Fruit fly (Drosophila melanogaster) whole organism, embryonic: ENCODE measurements around the gene Cdc23.
A peak's percentile ranks its signal among the peaks of the same experiment; 100 is the strongest.

Experiments used
- BtbVII ChIP-seq: fragments of 200-800 bp; sonication (Bioruptor generic); optimal IDR thresholded peaks from 3 replicates; lab custom pipeline; 2017; ENCODE audit warnings: missing biosample characterization, mild to moderate bottlenecking, missing genetic modification characterization
- CG11398 ChIP-seq: fragments of 200-800 bp; sonication (Bioruptor generic); optimal IDR thresholded peaks from 2 replicates; lab custom pipeline; 2016; ENCODE audit warnings: missing biosample characterization, missing genetic modification characterization
- CG11504 ChIP-seq: fragments of 200-800 bp; sonication (Bioruptor generic); optimal IDR thresholded peaks from 3 replicates; lab custom pipeline; 2019; ENCODE audit warnings: missing biosample characterization, mild to moderate bottlenecking, missing genetic modification characterization, moderate library complexity
- CG11696 ChIP-seq: fragments of 200-800 bp; sonication (Bioruptor generic); IDR thresholded peaks from 2 replicates; pipeline ENCODE4 v1.3.6; 2022; ENCODE audit warnings: missing biosample characterization, missing genetic modification characterization
- CG11723 ChIP-seq: fragments of 200-800 bp; sonication (Bioruptor generic); optimal IDR thresholded peaks from 2 replicates; lab custom pipeline; 2017; ENCODE audit warnings: missing biosample characterization, mild to moderate bottlenecking, missing genetic modification characterization
- CG14441 ChIP-seq: fragments of 200-800 bp; sonication (Bioruptor generic); IDR thresholded peaks from 2 replicates; pipeline ENCODE4 v1.3.6; 2022; ENCODE audit warnings: missing biosample characterization, missing genetic modification characterization
- CG15269 ChIP-seq: fragments of 200-800 bp; sonication (Bioruptor generic); optimal IDR thresholded peaks from 2 replicates; lab custom pipeline; 2018; ENCODE audit warnings: missing biosample characterization, mild to moderate bottlenecking, missing genetic modification characterization, moderate library complexity
- CG3281 ChIP-seq: fragments of 200-800 bp; sonication (Bioruptor generic); optimal IDR thresholded peaks from 3 replicates; lab custom pipeline; 2017; ENCODE audit warnings: missing biosample characterization, mild to moderate bottlenecking, missing genetic modification characterization
- CG3407 ChIP-seq: fragments of 200-800 bp; sonication (Bioruptor generic); optimal IDR thresholded peaks from 2 replicates; lab custom pipeline; 2018; ENCODE audit warnings: missing biosample characterization, mild to moderate bottlenecking, missing genetic modification characterization
- CG4707 ChIP-seq: fragments of 200-800 bp; sonication (Bioruptor generic); optimal IDR thresholded peaks from 2 replicates; lab custom pipeline; 2018; ENCODE audit warnings: missing biosample characterization, mild to moderate bottlenecking, missing genetic modification characterization, moderate library complexity
- CG7745 ChIP-seq: fragments of 200-800 bp; sonication (Bioruptor generic); optimal IDR thresholded peaks from 2 replicates; lab custom pipeline; 2018; ENCODE audit warnings: missing biosample characterization, mild to moderate bottlenecking, missing genetic modification characterization, moderate library complexity
- CG7839 ChIP-seq: fragments of 200-800 bp; sonication (Bioruptor generic); optimal IDR thresholded peaks from 3 replicates; lab custom pipeline; 2018; ENCODE audit warnings: missing biosample characterization, mild to moderate bottlenecking, missing genetic modification characterization, moderate library complexity
- CG9876 ChIP-seq: fragments of 200-800 bp; sonication (Bioruptor generic); optimal IDR thresholded peaks from 2 replicates; lab custom pipeline; 2016; ENCODE audit warnings: missing biosample characterization, missing genetic modification characterization
- Chrac-16 ChIP-seq: fragments of 200-800 bp; sonication (Bioruptor generic); optimal IDR thresholded peaks from 3 replicates; lab custom pipeline; 2016; ENCODE audit warnings: missing biosample characterization, missing genetic modification characterization
- D ChIP-seq, 2 experiments: fragments of 200-800 bp in 1 of 2; fragments of >200 bp in 1 of 2; sonication (Bioruptor generic) in 1 of 2; optimal IDR thresholded peaks; 2 replicates in 1 of 2; 3 replicates in 1 of 2; lab custom pipeline; 2017; ENCODE audit warnings: mild to moderate bottlenecking in 1 of 2, missing biosample characterization in 1 of 2, missing genetic modification characterization in 1 of 2, missing genetic modification reagents in 1 of 2
- Dad ChIP-seq: fragments of 200-800 bp; sonication (Bioruptor generic); optimal IDR thresholded peaks from 3 replicates; lab custom pipeline; 2016; ENCODE audit warnings: missing biosample characterization, missing genetic modification characterization
- Deaf1 ChIP-seq: fragments of 200-800 bp; optimal IDR thresholded peaks from 3 replicates; lab custom pipeline; 2019; ENCODE audit warnings: missing biosample characterization, mild to moderate bottlenecking, missing genetic modification characterization, moderate library complexity
- Dref ChIP-seq: fragments of 200-800 bp; sonication (Bioruptor generic); IDR thresholded peaks from 2 replicates; pipeline ENCODE4 v1.3.6; 2022; ENCODE audit warnings: missing biosample characterization, missing genetic modification characterization
- Drgx ChIP-seq: fragments of 200-800 bp; sonication (Bioruptor generic); IDR thresholded peaks from 2 replicates; pipeline ENCODE4 v1.3.6; 2022; ENCODE audit warnings: missing biosample characterization, missing genetic modification characterization
- Hsf ChIP-seq: fragments of 200-800 bp; sonication (Bioruptor generic); optimal IDR thresholded peaks from 3 replicates; lab custom pipeline; 2016; ENCODE audit warnings: missing biosample characterization, missing genetic modification characterization
- Mad ChIP-seq: fragments of 200-800 bp; sonication (Bioruptor generic); optimal IDR thresholded peaks from 2 replicates; lab custom pipeline; 2016; ENCODE audit warnings: missing biosample characterization, missing genetic modification characterization
- Mrtf ChIP-seq: fragments of 200-800 bp; sonication (Bioruptor generic); IDR thresholded peaks from 3 replicates; pipeline ENCODE4 v1.3.6; 2022; ENCODE audit warnings: missing biosample characterization, missing genetic modification characterization
- PHDP ChIP-seq: fragments of 200-800 bp; sonication (Bioruptor generic); optimal IDR thresholded peaks from 3 replicates; lab custom pipeline; 2018; ENCODE audit warnings: missing biosample characterization, mild to moderate bottlenecking, missing genetic modification characterization, moderate library complexity
- Rfx ChIP-seq: fragments of 200-800 bp; sonication (Bioruptor generic); IDR thresholded peaks from 2 replicates; pipeline ENCODE4 v1.3.6; 2022; ENCODE audit warnings: missing biosample characterization, missing genetic modification characterization
- TFAM ChIP-seq: fragments of 200-800 bp; sonication (Bioruptor generic); optimal IDR thresholded peaks from 2 replicates; lab custom pipeline; 2017; ENCODE audit warnings: missing biosample characterization, missing genetic modification characterization, inconsistent platforms
- al ChIP-seq: fragments of 200-800 bp; sonication (Bioruptor generic); IDR thresholded peaks from 2 replicates; pipeline ENCODE4 v1.3.6; 2022; ENCODE audit warnings: missing biosample characterization, missing genetic modification characterization
- ase ChIP-seq: fragments of 200-800 bp; sonication (Bioruptor generic); IDR thresholded peaks from 3 replicates; pipeline ENCODE4 v1.3.6; 2022; ENCODE audit warnings: missing biosample characterization, missing genetic modification characterization
- bcd ChIP-seq: fragments of 200-800 bp; sonication (Bioruptor generic); optimal IDR thresholded peaks from 2 replicates; lab custom pipeline; 2017; ENCODE audit warnings: missing biosample characterization, mild to moderate bottlenecking, missing genetic modification characterization
- cad ChIP-seq: fragments of >200 bp; optimal IDR thresholded peaks from 2 replicates; lab custom pipeline; 2017; ENCODE audit warnings: missing biosample characterization, missing genetic modification characterization
- caup ChIP-seq: fragments of 200-800 bp; sonication (Bioruptor generic); optimal IDR thresholded peaks from 3 replicates; lab custom pipeline; 2017; ENCODE audit warnings: missing biosample characterization, mild to moderate bottlenecking, missing genetic modification characterization, moderate library complexity; ENCODE audit not compliant: severe bottlenecking
- dimm ChIP-seq: fragments of 200-800 bp; sonication (Bioruptor generic); IDR thresholded peaks from 2 replicates; pipeline ENCODE4 v1.3.6; 2022; ENCODE audit warnings: missing biosample characterization, missing genetic modification characterization
- disco-r ChIP-seq: fragments of 200-800 bp; sonication (Bioruptor generic); optimal IDR thresholded peaks from 2 replicates; lab custom pipeline; 2016; ENCODE audit warnings: missing biosample characterization, missing genetic modification characterization
- dmrt11E ChIP-seq: fragments of 200-800 bp; sonication (Bioruptor generic); optimal IDR thresholded peaks from 3 replicates; lab custom pipeline; 2018; ENCODE audit warnings: missing biosample characterization, mild to moderate bottlenecking, missing genetic modification characterization, moderate library complexity
- dysf ChIP-seq: fragments of 200-800 bp; sonication (Bioruptor generic); IDR thresholded peaks from 3 replicates; pipeline ENCODE4 v1.3.6; 2022; ENCODE audit warnings: missing biosample characterization, missing genetic modification characterization
- grau ChIP-seq: fragments of 200-800 bp; optimal IDR thresholded peaks from 3 replicates; lab custom pipeline; 2019; ENCODE audit warnings: missing biosample characterization, mild to moderate bottlenecking, missing genetic modification characterization, moderate library complexity
- inv ChIP-seq: fragments of 200-800 bp; sonication (Bioruptor generic); IDR thresholded peaks from 2 replicates; pipeline ENCODE4 v1.3.6; 2022; ENCODE audit warnings: missing biosample characterization, missing genetic modification characterization; ENCODE audit not compliant: partially characterized antibody
- jigr1 ChIP-seq: fragments of 200-800 bp; sonication (Bioruptor generic); IDR thresholded peaks from 3 replicates; pipeline ENCODE4 v1.3.6; 2022; ENCODE audit warnings: missing biosample characterization, missing genetic modification characterization
- knrl ChIP-seq: fragments of 200-800 bp; sonication (Bioruptor generic); IDR thresholded peaks from 3 replicates; pipeline ENCODE4 v1.3.6; 2022; ENCODE audit warnings: missing biosample characterization, missing genetic modification characterization; ENCODE audit not compliant: partially characterized antibody
- lmd ChIP-seq: fragments of 200-800 bp; sonication (Bioruptor generic); IDR thresholded peaks from 2 replicates; pipeline ENCODE4 v1.3.6; 2022; ENCODE audit warnings: missing biosample characterization, missing genetic modification characterization
- maf-S ChIP-seq: fragments of 200-800 bp; sonication (Bioruptor generic); optimal IDR thresholded peaks from 2 replicates; lab custom pipeline; 2016; ENCODE audit warnings: missing biosample characterization, missing genetic modification characterization
- nom ChIP-seq: fragments of 200-800 bp; sonication (Bioruptor generic); optimal IDR thresholded peaks from 2 replicates; lab custom pipeline; 2017; ENCODE audit warnings: missing biosample characterization, missing genetic modification characterization, mild to moderate bottlenecking, moderate library complexity, missing genetic modification reagents
- phol ChIP-seq: fragments of 200-800 bp; sonication (Bioruptor generic); optimal IDR thresholded peaks from 3 replicates; lab custom pipeline; 2018; ENCODE audit warnings: missing biosample characterization, mild to moderate bottlenecking, missing genetic modification characterization, moderate library complexity
- sisA ChIP-seq: fragments of 200-800 bp; sonication (Bioruptor generic); IDR thresholded peaks from 2 replicates; pipeline ENCODE4 v1.3.6; 2022; ENCODE audit warnings: missing biosample characterization, missing genetic modification characterization
- slbo ChIP-seq: fragments of 200-800 bp; sonication (Bioruptor generic); IDR thresholded peaks from 2 replicates; pipeline ENCODE4 v1.3.6; 2022; ENCODE audit warnings: missing biosample characterization, missing genetic modification characterization
- slou ChIP-seq: fragments of 200-800 bp; sonication (Bioruptor generic); optimal IDR thresholded peaks from 3 replicates; lab custom pipeline; 2016; ENCODE audit warnings: missing biosample characterization, missing genetic modification characterization
- so ChIP-seq: fragments of 200-800 bp; sonication (Bioruptor generic); IDR thresholded peaks from 3 replicates; pipeline ENCODE4 v1.3.6; 2022; ENCODE audit warnings: missing biosample characterization, missing genetic modification characterization
- stwl ChIP-seq: fragments of 200-800 bp; sonication (Bioruptor generic); optimal IDR thresholded peaks from 3 replicates; lab custom pipeline; 2018; ENCODE audit warnings: missing biosample characterization, mild to moderate bottlenecking, missing genetic modification characterization, moderate library complexity
- tup ChIP-seq: fragments of 200-800 bp; sonication (Bioruptor generic); optimal IDR thresholded peaks from 2 replicates; lab custom pipeline; 2016; ENCODE audit warnings: missing biosample characterization, mild to moderate bottlenecking, missing genetic modification characterization, moderate library complexity
- twi ChIP-seq: fragments of 200-800 bp; optimal IDR thresholded peaks from 2 replicates; lab custom pipeline; 2019; ENCODE audit warnings: missing biosample characterization, mild to moderate bottlenecking, missing genetic modification characterization, moderate library complexity
- vvl ChIP-seq: fragments of 200-800 bp; sonication (Bioruptor generic); IDR thresholded peaks from 2 replicates; pipeline ENCODE4 v1.3.6; 2022; ENCODE audit warnings: missing biosample characterization, missing genetic modification characterization
- yki ChIP-seq: fragments of >200 bp; optimal IDR thresholded peaks from 3 replicates; lab custom pipeline; 2018
- zen ChIP-seq: fragments of 200-800 bp; sonication (Bioruptor generic); optimal IDR thresholded peaks from 3 replicates; lab custom pipeline; 2018; ENCODE audit warnings: missing biosample characterization, mild to moderate bottlenecking, missing genetic modification characterization, moderate library complexity

Cdc23 gene

DNA sequence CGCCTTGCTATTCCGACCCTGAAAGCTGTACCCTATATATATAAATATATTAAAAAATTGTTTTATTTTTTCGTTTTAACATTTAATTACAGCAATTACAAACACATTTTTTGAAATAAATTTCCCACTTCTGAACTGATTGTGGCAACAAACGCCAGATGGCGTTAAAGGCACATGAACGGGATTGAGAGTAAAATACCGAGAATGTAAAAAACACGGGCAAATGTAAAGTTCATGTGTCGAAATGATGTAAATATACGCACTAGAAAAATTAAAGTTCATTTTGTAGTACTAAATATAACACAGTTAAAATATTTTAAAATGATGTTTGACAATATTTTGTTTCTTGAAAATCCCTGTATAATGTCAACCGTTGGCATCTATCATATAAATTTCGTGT, 5.2 kb downstream of the Cdc23 start (continued):
- TF ChIP-seq slou (GFP tag; lab: Kevin White, UChicago) (no peak), tup (GFP tag; lab: Kevin White, UChicago) (no peak), Deaf1 (tag; lab: Kevin White, UChicago) (no peak), Drgx (GFP tag; lab: Robert Waterston, UW) (no peak), CG11696 (GFP tag; lab: Robert Waterston, UW) (no peak), al (GFP tag; lab: Robert Waterston, UW) (no peak), Mad (GFP tag; lab: Kevin White, UChicago) (no peak), CG3407 (GFP tag; lab: Kevin White, UChicago) (no peak), D (optimal IDR thresholded peaks at IDR 0.05; lab: Kevin White, UChicago) (no peak), D (GFP tag; optimal IDR thresholded peaks at IDR 0.05; lab: Kevin White, UChicago) (no peak), TFAM (GFP tag; lab: Kevin White, UChicago) (no peak), CG9876 (GFP tag; lab: Kevin White, UChicago) (no peak), maf-S (GFP tag; lab: Kevin White, UChicago) (no peak), CG14441 (GFP tag; lab: Robert Waterston, UW) (no peak; the same call in 1 of the 2 replicates), dmrt11E (tag; lab: Kevin White, UChicago) (peak; percentile 36), CG11398 (GFP tag; lab: Kevin White, UChicago) (no peak), dimm (GFP tag; lab: Robert Waterston, UW) (no peak), CG4707 (GFP tag; lab: Kevin White, UChicago) (peak; percentile 68), Mrtf (GFP tag; lab: Robert Waterston, UW) (no peak), lmd (no peak), nom (GFP tag; lab: Kevin White, UChicago) (no peak), phol (tag; lab: Kevin White, UChicago) (peak; percentile 15), PHDP (tag; lab: Kevin White, UChicago) (peak; percentile 45), CG7839 (tag; lab: Kevin White, UChicago) (peak; percentile 43), Rfx (GFP tag; lab: Robert Waterston, UW) (0 out of 2 replicates have a peak, but pooled peaks have one; percentile 40), vvl (GFP tag; lab: Robert Waterston, UW) (no peak), Hsf (GFP tag; lab: Kevin White, UChicago) (peak; percentile 33), dysf (GFP tag; lab: Robert Waterston, UW) (no peak), BtbVII (GFP tag; lab: Kevin White, UChicago) (peak; percentile 1), CG11723 (GFP tag; lab: Kevin White, UChicago) (peak; percentile 10), bcd (GFP tag; lab: Kevin White, UChicago) (peak; percentile 28), caup (peak; percentile 12), inv (GFP tag; lab: Robert Waterston, UW) (peak; percentile 31; the same call in 1 of the 2 replicates), cad (GFP tag; lab: Kevin White, UChicago) (no peak), stwl (peak; percentile 76), knrl (peak; percentile 59), zen (tag; lab: Kevin White, UChicago) (peak; percentile 58), CG15269 (tag; lab: Kevin White, UChicago) (peak; percentile 33), jigr1 (GFP tag; lab: Robert Waterston, UW) (no peak), slbo (GFP tag; lab: Robert Waterston, UW) (no peak), twi (tag; lab: Kevin White, UChicago) (peak; percentile 13), sisA (GFP tag; lab: Robert Waterston, UW) (no peak), CG7745 (no peak), disco-r (GFP tag; lab: Kevin White, UChicago) (no peak), Chrac-16 (GFP tag; lab: Kevin White, UChicago) (no peak), yki (lab: Kevin White, UChicago) (no peak), grau (tag; lab: Kevin White, UChicago) (peak; percentile 41), Dad (no peak), CG3281 (GFP tag; lab: Kevin White, UChicago) (peak; percentile 8), CG11504 (tag; lab: Kevin White, UChicago) (peak; percentile 54), ase (no peak), so (GFP tag; lab: Robert Waterston, UW) (no peak), Dref (no peak)
